Worm (Caenorhabditis elegans) whole organism, late embryonic: ENCODE results near the gene mth-2.

Experiments used
- F13H6.1 ChIP-seq: sonication (generic microtip); optimal IDR thresholded peaks from 2 replicates; lab custom pipeline; 2016; ENCODE audit warnings: missing genetic modification characterization, missing compliant biosample characterization
- Y22D7AL.16 ChIP-seq: sonication (generic microtip); optimal IDR thresholded peaks from 2 replicates; lab custom pipeline; 2016; ENCODE audit warnings: missing genetic modification characterization, missing compliant biosample characterization
- ceh-2 ChIP-seq: sonication (generic microtip); optimal IDR thresholded peaks from 2 replicates; lab custom pipeline; 2016; ENCODE audit warnings: missing genotype, missing genetic modification characterization, missing compliant biosample characterization
- ceh-24 ChIP-seq: sonication (generic microtip); optimal IDR thresholded peaks from 2 replicates; lab custom pipeline; 2016; ENCODE audit warnings: mild to moderate bottlenecking, missing genetic modification characterization, missing compliant biosample characterization
- ceh-48 ChIP-seq: sonication (generic microtip); optimal IDR thresholded peaks from 2 replicates; lab custom pipeline; 2016; ENCODE audit warnings: missing genetic modification characterization, inconsistent platforms, missing compliant biosample characterization
- ets-4 ChIP-seq: sonication (generic microtip); optimal IDR thresholded peaks from 2 replicates; lab custom pipeline; 2016; ENCODE audit warnings: missing genetic modification characterization, missing compliant biosample characterization
- fkh-10 ChIP-seq: fragments of 150-350 bp; optimal IDR thresholded peaks from 2 replicates; lab custom pipeline; 2014; ENCODE audit warnings: missing biosample characterization, missing genetic modification reagents, missing genetic modification characterization
- hlh-8 ChIP-seq: sonication (generic microtip); optimal IDR thresholded peaks from 2 replicates; lab custom pipeline; 2016; ENCODE audit warnings: missing genotype, missing genetic modification characterization, missing compliant biosample characterization
- nhr-11 ChIP-seq: fragments of 150-350 bp; optimal IDR thresholded peaks from 2 replicates; lab custom pipeline; 2014; ENCODE audit warnings: missing biosample characterization, missing genetic modification characterization
- pha-4 ChIP-seq: fragments of 150-350 bp; optimal IDR thresholded peaks from 2 replicates; lab custom pipeline; 2018; ENCODE audit warnings: missing biosample characterization, missing genetic modification reagents, missing genetic modification characterization
- rnt-1 ChIP-seq: sonication (generic microtip); optimal IDR thresholded peaks from 2 replicates; lab custom pipeline; 2016; ENCODE audit warnings: missing genetic modification characterization, missing compliant biosample characterization
- sox-4 ChIP-seq: sonication (generic microtip); optimal IDR thresholded peaks from 2 replicates; lab custom pipeline; 2017; ENCODE audit warnings: mild to moderate bottlenecking, missing genetic modification characterization, inconsistent platforms, missing compliant biosample characterization
- tbx-2 ChIP-seq: sonication (generic microtip); optimal IDR thresholded peaks from 2 replicates; lab custom pipeline; 2016; ENCODE audit warnings: missing genetic modification characterization, missing compliant biosample characterization
- unc-3 ChIP-seq, 2 experiments: fragments of 200-800 bp in 1 of 2; sonication (Bioruptor generic) in 1 of 2; sonication (generic microtip) in 1 of 2; conservative IDR thresholded peaks in 1 of 2; optimal IDR thresholded peaks in 1 of 2; 2 replicates each; pipeline versions ENCODE4 v1.3.6 to Lab custom; 2016 to 2022; ENCODE audit warnings: missing compliant biosample characterization in 2 of 2, missing genetic modification characterization in 2 of 2, missing genetic modification reagents in 1 of 2

DNA sequence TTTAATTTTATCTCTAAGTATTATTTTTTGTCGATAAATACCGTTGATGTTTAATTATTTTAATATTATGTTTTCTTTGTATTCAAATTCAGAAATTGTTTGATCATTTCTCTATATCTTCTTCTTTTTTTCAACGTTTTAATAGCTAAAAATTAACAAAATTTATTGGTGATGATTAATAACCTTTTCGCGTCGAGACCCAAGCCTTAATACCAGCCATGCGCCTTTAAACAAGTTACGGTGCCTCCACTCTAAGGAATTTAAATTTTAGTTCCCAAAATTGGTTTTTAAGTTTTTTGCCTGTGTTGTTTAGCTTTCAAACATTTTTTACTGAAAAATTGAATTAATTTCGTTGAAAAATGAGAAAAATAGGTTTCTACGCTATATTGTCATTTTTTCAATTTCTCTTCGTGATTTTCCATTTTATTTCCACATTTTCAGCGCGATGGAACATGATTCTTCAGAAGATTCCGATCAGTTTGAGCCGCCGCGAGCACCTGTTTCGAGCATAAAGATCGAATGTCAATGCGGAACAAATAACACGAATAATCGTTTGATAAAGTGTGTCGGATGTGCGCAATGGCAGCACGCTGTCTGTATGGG is 35.1 kb upstream of the mth-2 start, which contains the start of gene C16A11.3:
- TF ChIP-seq F13H6.1 (tag; lab: Kevin White, UChicago) (no peak), fkh-10 (GFP tag; lab: Kevin White, UChicago) (no peak), pha-4 (tag; lab: Kevin White, UChicago) (no peak), ceh-24 (tag; lab: Kevin White, UChicago) (no peak), Y22D7AL.16 (tag; lab: Kevin White, UChicago) (no peak), ets-4 (tag; lab: Kevin White, UChicago) (no peak), tbx-2 (tag; lab: Kevin White, UChicago) (no peak), ceh-2 (tag; lab: Kevin White, UChicago) (no peak), rnt-1 (no peak), hlh-8 (no peak), sox-4 (tag; lab: Kevin White, UChicago) (no peak), ceh-48 (no peak), nhr-11 (tag; lab: Kevin White, UChicago) (no peak), unc-3 (GFP tag; conservative IDR thresholded peaks at IDR 0.05; lab: Robert Waterston, UW) (no peak), unc-3 (tag; optimal IDR thresholded peaks at IDR 0.05; lab: Kevin White, UChicago) (no peak)
